Fruit fly (Drosophila melanogaster): ENCODE results near the gene cav.
A peak's percentile ranks its signal among the peaks of the same experiment; 100 is the strongest.

DNA sequence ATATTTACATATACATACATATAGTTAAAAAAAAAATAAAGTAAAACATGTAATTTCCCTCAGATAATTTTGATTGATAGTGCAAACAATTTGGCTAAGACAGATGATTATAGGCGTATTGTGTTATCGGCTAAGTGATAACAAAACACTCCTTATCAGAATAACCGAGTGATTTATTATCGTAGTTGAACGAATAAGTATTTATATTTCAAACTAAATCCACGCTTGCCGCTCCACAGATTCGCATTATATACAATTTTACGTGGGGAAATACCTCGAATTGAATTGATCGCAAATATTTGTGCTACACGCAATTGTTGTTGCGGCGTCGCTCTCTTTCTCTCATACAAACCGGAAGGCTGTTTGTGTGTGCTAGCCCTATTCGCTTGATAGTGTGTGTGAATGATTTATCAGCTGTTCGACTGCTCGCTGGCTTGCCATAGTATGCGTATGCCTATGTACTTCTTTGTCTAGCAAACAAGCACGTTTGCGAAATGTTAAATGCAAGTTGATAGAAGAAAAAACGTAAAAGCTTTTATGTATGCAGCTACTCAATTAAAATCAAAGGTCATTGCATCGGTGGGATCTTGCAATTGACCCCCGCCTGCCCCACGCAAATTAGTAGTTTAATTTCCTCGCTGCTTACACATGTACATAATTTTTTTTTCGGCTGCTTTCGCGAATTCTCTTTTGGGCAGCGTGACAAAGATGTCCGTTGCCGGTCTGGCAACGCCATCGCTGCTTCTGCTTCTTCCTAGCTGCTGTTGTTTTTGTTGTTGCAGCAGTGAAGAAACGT is 12.7 kb downstream of the cav start:
- no peak for TF ChIP-seq CG4318 (GFP tag; optimal IDR thresholded peaks at IDR 0.05)
- no peak for TF ChIP-seq Blimp-1 (GFP tag; optimal IDR thresholded peaks at IDR 0.05)
- peak in 1 of 2 experiments; percentile 44 for TF ChIP-seq ss (GFP tag; optimal IDR thresholded peaks at IDR 0.05)

Measured in whole organism, prepupa.